Worm (Caenorhabditis elegans): ENCODE measurements around the gene F28C1.3.

Gene F28C1.3

DNA sequence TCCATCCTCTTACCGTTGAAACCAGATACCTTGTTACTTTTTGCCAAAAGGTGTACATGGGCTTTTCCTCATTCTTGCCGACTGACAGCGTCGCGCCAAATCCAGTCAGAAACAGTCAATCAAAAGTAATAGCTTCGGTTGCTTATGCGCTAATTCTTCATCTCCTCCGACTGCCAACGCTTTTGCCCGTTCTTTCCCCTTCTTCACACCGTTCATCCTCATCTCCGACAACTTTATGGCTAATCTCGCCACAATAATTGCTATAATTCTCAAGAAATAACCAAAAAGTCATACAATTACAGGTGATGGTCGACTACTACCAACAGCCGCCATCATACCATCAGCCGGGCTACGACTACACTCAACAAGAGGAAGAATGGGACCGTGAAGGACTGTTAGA, 9.6 kb downstream of the F28C1.3 start, which contains the start of gene atn-1:
Gene atn-1, plus strand, starts transcription at position 301 of the 400 bp plus-strand sequence.
- TF ChIP-seq lin-32 (GFP tag; optimal IDR thresholded peaks at IDR 0.05) = no peak
- no peak for TF ChIP-seq lin-13 (tag; optimal IDR thresholded peaks at IDR 0.05)
- TF ChIP-seq ham-2 (GFP tag; optimal IDR thresholded peaks at IDR 0.05) = peak; percentile 9
- no peak for TF ChIP-seq unc-120 (tag; optimal IDR thresholded peaks at IDR 0.05; ENCODE audit: poor library complexity, severe bottlenecking)
- no peak for TF ChIP-seq mls-2 (tag; optimal IDR thresholded peaks at IDR 0.05)
- TF ChIP-seq unc-62 (GFP tag; optimal IDR thresholded peaks at IDR 0.05) = no peak
- TF ChIP-seq sptf-1 (tag; optimal IDR thresholded peaks at IDR 0.05) = no peak

DNA sequence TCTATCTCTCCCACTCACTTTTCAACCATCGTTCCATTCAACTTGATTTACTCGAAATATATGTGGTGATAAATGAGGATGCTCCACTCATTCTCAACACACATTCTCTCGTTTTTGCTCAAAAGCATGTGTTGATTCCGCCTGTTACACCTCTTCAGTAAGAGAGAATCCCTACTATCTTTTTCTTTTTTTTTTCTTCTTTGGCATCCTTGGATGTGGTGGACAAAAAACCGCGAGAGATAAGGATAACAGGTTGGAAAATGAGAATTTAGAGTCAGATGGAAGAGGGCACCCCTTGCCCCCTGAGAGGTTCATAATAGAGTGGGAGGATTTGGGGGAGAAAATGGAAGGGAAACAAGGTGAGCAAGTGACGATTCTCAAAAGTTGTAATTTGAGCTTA, 10.5 kb downstream of the F28C1.3 start:
- TF ChIP-seq nhr-12 (tag; optimal IDR thresholded peaks at IDR 0.05) (no peak), hlh-1 (tag; optimal IDR thresholded peaks at IDR 0.05) (peak; percentile 54), ces-1 (GFP tag; optimal IDR thresholded peaks at IDR 0.05) (no peak), lsy-2 (tag; optimal IDR thresholded peaks at IDR 0.05) (no peak), drap-1 (GFP tag; optimal IDR thresholded peaks at IDR 0.05) (no peak), unc-120 (tag; optimal IDR thresholded peaks at IDR 0.05; ENCODE audit: poor library complexity, severe bottlenecking) (peak; percentile 27)

DNA sequence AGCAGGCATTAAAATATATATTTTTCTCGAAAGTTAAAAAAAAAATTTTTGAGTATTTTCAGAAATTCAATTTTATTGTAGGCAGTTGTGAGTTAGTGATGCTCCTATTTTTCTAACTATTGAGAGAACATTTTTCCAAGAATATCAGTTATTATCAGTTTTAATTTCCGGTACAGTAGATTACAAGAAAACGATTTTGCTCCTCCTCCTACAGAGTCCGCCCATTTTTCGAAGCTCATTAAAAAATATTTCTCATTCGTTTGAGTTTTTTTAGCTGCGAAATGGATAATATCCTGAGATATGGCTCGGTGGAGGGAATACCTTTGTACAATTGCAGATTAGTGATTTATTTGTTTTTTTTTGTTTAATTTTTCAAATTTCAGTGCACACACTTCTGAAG, 16.1 kb downstream of the F28C1.3 start, which contains the start of gene srt-39:
Gene srt-39, plus strand, starts transcription at position 301 of the 400 bp plus-strand sequence.
- no peak for TF ChIP-seq sem-2 (GFP tag; optimal IDR thresholded peaks at IDR 0.05)
- TF ChIP-seq ztf-11 (tag; optimal IDR thresholded peaks at IDR 0.05) = no peak
- no peak for TF ChIP-seq ham-2 (GFP tag; optimal IDR thresholded peaks at IDR 0.05)
- TF ChIP-seq blmp-1 (tag; optimal IDR thresholded peaks at IDR 0.05) = no peak
- no peak for TF ChIP-seq mab-5 (tag; optimal IDR thresholded peaks at IDR 0.05)
- no peak for TF ChIP-seq nhr-12 (tag; optimal IDR thresholded peaks at IDR 0.05)
- TF ChIP-seq ces-1 (GFP tag; optimal IDR thresholded peaks at IDR 0.05) = no peak
- TF ChIP-seq mls-2 (tag; optimal IDR thresholded peaks at IDR 0.05) = no peak

DNA sequence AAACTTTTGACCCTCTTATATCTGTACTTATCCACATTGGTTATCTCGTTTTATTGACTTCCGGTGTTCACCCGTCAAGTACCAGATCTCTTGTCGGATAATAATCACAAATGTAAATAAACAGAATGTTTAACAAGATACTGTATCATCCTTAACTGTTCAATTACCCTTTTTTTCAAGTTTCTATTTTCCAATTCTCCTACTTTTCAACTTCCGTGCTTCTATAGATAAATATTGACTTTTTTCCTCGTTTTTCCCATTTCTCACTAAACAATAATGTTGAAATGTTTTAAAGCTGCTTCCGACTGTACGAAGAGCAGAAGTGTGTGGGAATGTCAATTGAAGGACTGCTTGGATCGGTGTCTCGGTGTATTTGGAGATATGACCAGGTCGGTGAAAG, 18.5 kb downstream of the F28C1.3 start, which contains the start of gene inx-11:
Gene inx-11, plus strand, starts transcription at position 301 of the 400 bp plus-strand sequence.
- no peak for TF ChIP-seq lin-32 (GFP tag; optimal IDR thresholded peaks at IDR 0.05)
- no peak for TF ChIP-seq snpc-4 (tag; optimal IDR thresholded peaks at IDR 0.05)
- TF ChIP-seq nhr-12 (tag; optimal IDR thresholded peaks at IDR 0.05) = no peak
- TF ChIP-seq pha-4 (tag; optimal IDR thresholded peaks at IDR 0.05) = peak; percentile 40
- no peak for TF ChIP-seq zip-8 (tag; optimal IDR thresholded peaks at IDR 0.05)
- no peak for TF ChIP-seq cnd-1 (tag; optimal IDR thresholded peaks at IDR 0.05)
- no peak for TF ChIP-seq nhr-28 (tag; optimal IDR thresholded peaks at IDR 0.05)
- TF ChIP-seq ceh-39 (tag; optimal IDR thresholded peaks at IDR 0.05) = no peak

DNA sequence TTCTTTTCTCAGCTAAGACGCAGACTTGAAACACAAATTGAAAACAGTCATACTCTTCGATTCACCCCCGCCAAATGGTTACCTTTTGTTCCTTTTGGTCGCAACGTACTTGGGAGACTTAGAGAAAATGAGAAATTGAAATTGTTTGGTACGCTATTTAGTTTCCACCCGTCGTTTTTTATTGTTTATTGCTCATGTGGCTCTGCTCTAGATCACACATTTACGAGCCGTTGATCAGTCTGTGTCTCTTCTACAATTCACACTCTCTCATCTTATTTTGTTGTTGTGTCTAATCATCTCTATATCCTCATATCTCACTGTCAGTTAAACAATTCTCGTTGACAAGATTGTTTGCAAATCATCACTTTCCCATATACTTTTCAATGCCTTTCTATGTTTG, 19.5 kb downstream of the F28C1.3 start:
- TF ChIP-seq unc-39 (tag; optimal IDR thresholded peaks at IDR 0.05) (no peak), nhr-237 (tag; optimal IDR thresholded peaks at IDR 0.05) (no peak), lsy-2 (tag; optimal IDR thresholded peaks at IDR 0.05) (no peak), ces-1 (GFP tag; optimal IDR thresholded peaks at IDR 0.05) (no peak), lin-13 (tag; optimal IDR thresholded peaks at IDR 0.05) (no peak), elt-3 (tag; optimal IDR thresholded peaks at IDR 0.05) (no peak)

- TF ChIP-seq unc-39 (tag; optimal IDR thresholded peaks at IDR 0.05) (no peak), lin-32 (GFP tag; optimal IDR thresholded peaks at IDR 0.05) (no peak), snpc-4 (tag; optimal IDR thresholded peaks at IDR 0.05) (no peak), ztf-11 (tag; optimal IDR thresholded peaks at IDR 0.05) (no peak), unc-120 (tag; optimal IDR thresholded peaks at IDR 0.05; ENCODE audit: poor library complexity, severe bottlenecking) (no peak), drap-1 (GFP tag; optimal IDR thresholded peaks at IDR 0.05) (no peak), ceh-39 (tag; optimal IDR thresholded peaks at IDR 0.05) (no peak), sptf-1 (tag; optimal IDR thresholded peaks at IDR 0.05) (no peak), ceh-43 (GFP tag; optimal IDR thresholded peaks at IDR 0.05) (no peak), mep-1 (tag; optimal IDR thresholded peaks at IDR 0.05) (no peak), tbx-8 (GFP tag; optimal IDR thresholded peaks at IDR 0.05) (no peak), ham-2 (GFP tag; optimal IDR thresholded peaks at IDR 0.05) (no peak), nhr-28 (tag; optimal IDR thresholded peaks at IDR 0.05) (no peak), flh-1 (GFP tag; optimal IDR thresholded peaks at IDR 0.05) (no peak), pha-4 (tag; optimal IDR thresholded peaks at IDR 0.05) (no peak), hlh-1 (tag; optimal IDR thresholded peaks at IDR 0.05) (no peak), elt-3 (tag; optimal IDR thresholded peaks at IDR 0.05) (no peak), blmp-1 (tag; optimal IDR thresholded peaks at IDR 0.05) (no peak)
Measured at ce11 chrV:12491070-12491643, 22.7 kb downstream of the F28C1.3 start.
